Fruit fly (Drosophila melanogaster) whole organism, embryonic: ENCODE results near the gene CG3513.

Experiments used
- Atf3 ChIP-seq: fragments of 200-800 bp; sonication (Bioruptor generic); optimal IDR thresholded peaks from 3 replicates; lab custom pipeline; 2016; ENCODE audit warnings: missing biosample characterization, missing genetic modification characterization
- E2f1 ChIP-seq: fragments of 200-800 bp; sonication (Bioruptor generic); IDR thresholded peaks from 2 replicates; pipeline ENCODE4 v1.3.6; 2022; ENCODE audit warnings: missing biosample characterization, missing genetic modification characterization
- ash1 ChIP-seq: fragments of 200-800 bp; sonication (Bioruptor generic); optimal IDR thresholded peaks from 2 replicates; lab custom pipeline; 2018; ENCODE audit warnings: missing biosample characterization, mild to moderate bottlenecking, missing genetic modification characterization
- gcm2 ChIP-seq: fragments of 200-800 bp; sonication (Bioruptor generic); optimal IDR thresholded peaks from 2 replicates; lab custom pipeline; 2016; ENCODE audit warnings: missing biosample characterization, missing genetic modification characterization

DNA sequence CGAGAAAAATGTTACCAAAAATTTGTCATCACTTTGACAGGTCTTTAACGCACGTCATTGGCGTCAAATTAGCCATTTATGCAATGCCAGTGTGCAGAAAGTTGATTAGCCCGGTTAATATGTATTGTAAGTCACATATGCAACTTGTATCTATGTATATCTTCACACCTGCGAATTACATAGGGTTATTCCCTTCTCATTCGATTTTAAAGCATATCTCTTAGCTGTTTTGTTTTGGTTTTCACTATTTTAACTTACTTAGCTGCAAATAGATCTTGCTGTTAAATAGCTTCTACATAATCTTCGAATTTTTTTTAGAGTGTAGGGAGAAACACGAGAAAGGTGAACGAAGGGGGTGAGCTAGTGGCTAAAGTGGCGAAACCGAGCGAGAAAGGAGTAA, 38.1 kb upstream of the CG3513 start:
- TF ChIP-seq Atf3 (GFP tag; lab: Kevin White, UChicago) (no peak), ash1 (GFP tag; lab: Kevin White, UChicago) (no peak), gcm2 (GFP tag; lab: Kevin White, UChicago) (no peak), E2f1 (GFP tag; lab: Robert Waterston, UW) (no peak)
